Worm (Caenorhabditis elegans) whole organism, L4 larva: Measurements from ENCODE around the gene F59E12.15.

ENCODE experiments used
- F10B5.3 ChIP-seq: sonication (generic microtip); optimal IDR thresholded peaks from 2 replicates; lab custom pipeline; 2016; ENCODE audit warnings: mild to moderate bottlenecking, missing genetic modification characterization, missing compliant biosample characterization
- F49E8.2 ChIP-seq: sonication (generic microtip); optimal IDR thresholded peaks from 2 replicates; lab custom pipeline; 2016; ENCODE audit warnings: missing compliant biosample characterization, mild to moderate bottlenecking, missing genetic modification characterization, borderline replicate concordance
- Y75B8A.6 ChIP-seq: fragments of 200-800 bp; sonication (Bioruptor generic); IDR thresholded peaks from 2 replicates; pipeline ENCODE4 v1.3.6; 2022; ENCODE audit warnings: missing genetic modification reagents, missing genetic modification characterization, missing compliant biosample characterization
- ZK546.5 ChIP-seq, 2 experiments: sonication (generic microtip); optimal IDR thresholded peaks; 2 replicates each; lab custom pipeline; 2017; ENCODE audit warnings: missing biosample characterization in 2 of 2, missing genetic modification characterization in 2 of 2
- arid-1 ChIP-seq: fragments of 200-800 bp; sonication (Bioruptor generic); conservative IDR thresholded peaks from 2 replicates; pipeline ENCODE4 v1.3.6; 2022; ENCODE audit warnings: missing genetic modification reagents, missing genetic modification characterization, missing compliant biosample characterization
- ceh-28 ChIP-seq: fragments of 150-350 bp; optimal IDR thresholded peaks from 2 replicates; lab custom pipeline; 2014; ENCODE audit warnings: missing biosample characterization, missing genetic modification reagents, missing genetic modification characterization
- ceh-32 ChIP-seq: sonication (generic microtip); optimal IDR thresholded peaks from 2 replicates; lab custom pipeline; 2016; ENCODE audit warnings: mild to moderate bottlenecking, missing genetic modification characterization, missing compliant biosample characterization; ENCODE audit not compliant: poor library complexity
- ceh-44 ChIP-seq: fragments of 200-800 bp; sonication (Bioruptor generic); IDR thresholded peaks from 2 replicates; pipeline ENCODE4 v1.3.6; 2022; ENCODE audit warnings: missing genetic modification reagents, missing genetic modification characterization, missing compliant biosample characterization
- daf-16 ChIP-seq, 3 experiments: sonication (generic microtip); optimal IDR thresholded peaks; 2 replicates each; lab custom pipeline; 2016 to 2017; ENCODE audit warnings: missing genetic modification characterization in 3 of 3, missing genetic modification reagents in 3 of 3, mild to moderate bottlenecking in 2 of 3, missing compliant biosample characterization in 2 of 3, missing biosample characterization in 1 of 3, moderate library complexity in 1 of 3
- daf-19 ChIP-seq: fragments of 200-800 bp; sonication (Bioruptor generic); conservative IDR thresholded peaks from 2 replicates; pipeline ENCODE4 v1.3.6; 2022; ENCODE audit warnings: missing genetic modification characterization, missing compliant biosample characterization
- daf-8 ChIP-seq: fragments of 200-800 bp; sonication (Bioruptor generic); IDR thresholded peaks from 2 replicates; pipeline ENCODE4 v1.3.6; 2022; ENCODE audit warnings: missing genetic modification characterization, missing compliant biosample characterization
- dmd-6 ChIP-seq: fragments of 200-800 bp; sonication (Bioruptor generic); IDR thresholded peaks from 2 replicates; pipeline ENCODE4 v1.3.6; 2022; ENCODE audit warnings: missing genetic modification reagents, missing genetic modification characterization, missing compliant biosample characterization
- dmd-8 ChIP-seq: fragments of 200-800 bp; sonication (Bioruptor generic); IDR thresholded peaks from 2 replicates; pipeline ENCODE4 v1.3.6; 2022; ENCODE audit warnings: missing genetic modification characterization, missing compliant biosample characterization
- dmd-9 ChIP-seq: fragments of 200-800 bp; sonication (Bioruptor generic); IDR thresholded peaks from 2 replicates; pipeline ENCODE4 v1.3.6; 2022; ENCODE audit warnings: missing genetic modification reagents, missing genetic modification characterization, missing compliant biosample characterization
- dpl-1 ChIP-seq: fragments of 150-350 bp; optimal IDR thresholded peaks from 2 replicates; lab custom pipeline; 2014; ENCODE audit warnings: missing biosample characterization, missing genetic modification reagents, missing genetic modification characterization
- dve-1 ChIP-seq: sonication (generic microtip); optimal IDR thresholded peaks from 2 replicates; lab custom pipeline; 2017; ENCODE audit warnings: antibody characterized with exemption, mild to moderate bottlenecking, missing genetic modification characterization, missing compliant biosample characterization; ENCODE audit not compliant: insufficient read depth
- egl-27 ChIP-seq: sonication (generic microtip); optimal IDR thresholded peaks from 3 replicates; lab custom pipeline; 2017; ENCODE audit warnings: missing biosample characterization, missing genetic modification reagents, missing genetic modification characterization
- hmg-1.1 ChIP-seq: fragments of 200-800 bp; sonication (Bioruptor generic); IDR thresholded peaks from 2 replicates; pipeline ENCODE4 v1.3.6; 2022; ENCODE audit warnings: missing genetic modification reagents, missing genetic modification characterization, missing compliant biosample characterization
- jun-1 ChIP-seq: fragments of 150-350 bp; optimal IDR thresholded peaks from 2 replicates; lab custom pipeline; 2014; ENCODE audit warnings: missing biosample characterization, missing genetic modification reagents, missing genetic modification characterization
- lin-38 ChIP-seq: fragments of 200-800 bp; sonication (Bioruptor generic); IDR thresholded peaks from 2 replicates; pipeline ENCODE4 v1.3.6; 2022; ENCODE audit warnings: missing genetic modification reagents, missing genetic modification characterization, missing compliant biosample characterization
- lir-3 ChIP-seq: sonication (generic microtip); optimal IDR thresholded peaks from 2 replicates; lab custom pipeline; 2016; ENCODE audit warnings: mild to moderate bottlenecking, missing genetic modification characterization, missing compliant biosample characterization
- madf-5 ChIP-seq, 2 experiments: fragments of 200-800 bp; sonication (Bioruptor generic); IDR thresholded peaks; 2 replicates each; pipeline ENCODE4 v1.3.6; 2022; ENCODE audit warnings: missing compliant biosample characterization in 2 of 2, missing genetic modification characterization in 2 of 2
- mdl-1 ChIP-seq, 2 experiments: fragments of 150-350 bp in 1 of 2; sonication (generic microtip) in 1 of 2; optimal IDR thresholded peaks; 2 replicates each; lab custom pipeline; 2014 to 2017; ENCODE audit warnings: missing biosample characterization in 2 of 2, missing genetic modification characterization in 2 of 2
- mdt-29 ChIP-seq: fragments of 200-800 bp; sonication (Bioruptor generic); IDR thresholded peaks from 2 replicates; pipeline ENCODE4 v1.3.6; 2022; ENCODE audit warnings: missing genetic modification reagents, missing genetic modification characterization, missing compliant biosample characterization
- mxl-2 ChIP-seq: fragments of 200-800 bp; sonication (Bioruptor generic); conservative IDR thresholded peaks from 2 replicates; pipeline ENCODE4 v1.3.6; 2022; ENCODE audit warnings: missing genetic modification reagents, missing genetic modification characterization, missing compliant biosample characterization
- mxl-3 ChIP-seq: fragments of 200-800 bp; sonication (Bioruptor generic); optimal IDR thresholded peaks from 2 replicates; lab custom pipeline; 2018; ENCODE audit warnings: mild to moderate bottlenecking, missing genetic modification characterization, missing compliant biosample characterization
- nhr-10 ChIP-seq: fragments of 150-350 bp; optimal IDR thresholded peaks from 2 replicates; lab custom pipeline; 2014; ENCODE audit warnings: missing biosample characterization, missing genetic modification characterization
- nhr-111 ChIP-seq: fragments of 200-800 bp; sonication (Bioruptor generic); optimal IDR thresholded peaks from 2 replicates; lab custom pipeline; 2018; ENCODE audit warnings: mild to moderate bottlenecking, missing genetic modification characterization, missing compliant biosample characterization
- rbr-2 ChIP-seq: sonication (generic microtip); optimal IDR thresholded peaks from 2 replicates; lab custom pipeline; 2016; ENCODE audit warnings: missing genotype, missing genetic modification characterization, missing compliant biosample characterization
- spr-3 ChIP-seq: fragments of 200-800 bp; sonication (Bioruptor generic); optimal IDR thresholded peaks from 2 replicates; lab custom pipeline; 2018; ENCODE audit warnings: mild to moderate bottlenecking, missing genetic modification characterization, missing compliant biosample characterization
- unc-39 ChIP-seq: sonication (generic microtip); optimal IDR thresholded peaks from 2 replicates; lab custom pipeline; 2017; ENCODE audit warnings: missing biosample characterization, missing genetic modification characterization
- vab-7 ChIP-seq: fragments of 200-800 bp; sonication (Bioruptor generic); IDR thresholded peaks from 2 replicates; pipeline ENCODE4 v1.3.6; 2022; ENCODE audit warnings: missing genetic modification reagents, missing genetic modification characterization, missing compliant biosample characterization
- zfp-3 ChIP-seq: fragments of 200-800 bp; sonication (Bioruptor generic); conservative IDR thresholded peaks from 2 replicates; pipeline ENCODE4 v1.3.6; 2022; ENCODE audit warnings: missing genetic modification reagents, missing genetic modification characterization, missing compliant biosample characterization
- zip-2 ChIP-seq: fragments of 150-350 bp; optimal IDR thresholded peaks from 2 replicates; lab custom pipeline; 2014; ENCODE audit warnings: missing biosample characterization, missing genetic modification characterization
- ztf-11 ChIP-seq: fragments of 150-350 bp; optimal IDR thresholded peaks from 2 replicates; lab custom pipeline; 2014; ENCODE audit warnings: missing biosample characterization, missing genetic modification characterization

The F59E12.15 gene

ce11 chrII:5577060-5577459 is 51.1 kb downstream of the F59E12.15 start (continued):
- TF ChIP-seq mdl-1 (tag; optimal IDR thresholded peaks at IDR 0.05; lab: Kevin White, UChicago) (no peak), lir-3 (no peak), arid-1 (GFP tag; lab: Robert Waterston, UW) (peak; percentile 46; the same call in 1 of the 2 replicates), vab-7 (GFP tag; lab: Robert Waterston, UW) (peak; percentile 67; the same call in 1 of the 2 replicates), Y75B8A.6 (GFP tag; lab: Robert Waterston, UW) (no peak), mxl-2 (GFP tag; lab: Robert Waterston, UW) (no peak), dmd-6 (GFP tag; lab: Robert Waterston, UW) (peak; percentile 59), nhr-10 (tag; lab: Kevin White, UChicago) (no peak), dve-1 (tag; lab: Kevin White, UChicago) (peak; percentile 65), F49E8.2 (tag; lab: Kevin White, UChicago) (no peak), daf-16 (GFP tag; optimal IDR thresholded peaks at IDR 0.05; lab: Kevin White, UChicago) (peak in 1 of 2 experiments; percentile 65), daf-16 (tag; optimal IDR thresholded peaks at IDR 0.05; lab: Kevin White, UChicago) (peak; percentile 59), spr-3 (GFP tag; lab: Kevin White, UChicago) (peak; percentile 40), dpl-1 (GFP tag; lab: Kevin White, UChicago) (no peak), madf-5 (GFP tag; IDR thresholded peaks at IDR 0.05; lab: Robert Waterston, UW) (no peak; a peak in 1 of 4 replicates), ztf-11 (no peak), lin-38 (GFP tag; lab: Robert Waterston, UW) (no peak; the same call in 1 of the 2 replicates), dmd-8 (0 out of 2 replicates have a peak, but pooled peaks have one; percentile 71), daf-8 (GFP tag; lab: Robert Waterston, UW) (no peak), mdt-29 (GFP tag; lab: Robert Waterston, UW) (no peak), egl-27 (tag; lab: Kevin White, UChicago) (no peak), ceh-32 (no peak), mxl-3 (peak; percentile 32), rbr-2 (tag; lab: Kevin White, UChicago) (peak; percentile 60), zfp-3 (GFP tag; lab: Robert Waterston, UW) (no peak), F10B5.3 (tag; lab: Kevin White, UChicago) (no peak), daf-19 (peak; percentile 84), ceh-28 (tag; lab: Kevin White, UChicago) (no peak), dmd-9 (GFP tag; lab: Robert Waterston, UW) (peak; percentile 56), hmg-1.1 (GFP tag; lab: Robert Waterston, UW) (peak; percentile 80), unc-39 (tag; lab: Kevin White, UChicago) (no peak), zip-2 (tag; lab: Kevin White, UChicago) (peak; percentile 23), nhr-111 (GFP tag; lab: Kevin White, UChicago) (no peak), ceh-44 (GFP tag; lab: Robert Waterston, UW) (0 out of 2 replicates have a peak, but pooled peaks have one; percentile 26), ZK546.5 (tag; optimal IDR thresholded peaks at IDR 0.05; lab: Kevin White, UChicago) (no peak), jun-1 (tag; lab: Kevin White, UChicago) (no peak)
